Fruit fly (Drosophila melanogaster) whole organism, embryonic: ENCODE measurements around the gene cdi.

Experiments used
- Asciz ChIP-seq: fragments of 200-800 bp; sonication (Bioruptor generic); optimal IDR thresholded peaks from 2 replicates; lab custom pipeline; 2017; ENCODE audit warnings: missing biosample characterization, mild to moderate bottlenecking, missing genetic modification characterization, missing genetic modification reagents
- Atf6 ChIP-seq: fragments of 200-800 bp; sonication (Bioruptor generic); IDR thresholded peaks from 2 replicates; pipeline ENCODE4 v1.3.6; 2022; ENCODE audit warnings: missing biosample characterization, missing genetic modification characterization
- Awh ChIP-seq: fragments of 200-800 bp; sonication (Bioruptor generic); IDR thresholded peaks from 2 replicates; pipeline ENCODE4, ENCODE4 v1.3.6; 2022; ENCODE audit warnings: missing biosample characterization, missing genetic modification characterization
- Blimp-1 ChIP-seq: fragments of 200-800 bp; sonication (Bioruptor generic); optimal IDR thresholded peaks from 3 replicates; lab custom pipeline; 2018; ENCODE audit warnings: missing biosample characterization, missing genetic modification characterization, mild to moderate bottlenecking, moderate library complexity, missing genetic modification reagents
- Bteb2 ChIP-seq: fragments of 200-800 bp; sonication (Bioruptor generic); optimal IDR thresholded peaks from 2 replicates; lab custom pipeline; 2016; ENCODE audit warnings: missing biosample characterization, missing genetic modification characterization
- CG10209 ChIP-seq: fragments of 200-800 bp; sonication (Bioruptor generic); optimal IDR thresholded peaks from 3 replicates; lab custom pipeline; 2017; ENCODE audit warnings: missing biosample characterization, mild to moderate bottlenecking, missing genetic modification characterization, missing genetic modification reagents
- CG11398 ChIP-seq: fragments of 200-800 bp; sonication (Bioruptor generic); optimal IDR thresholded peaks from 2 replicates; lab custom pipeline; 2016; ENCODE audit warnings: missing biosample characterization, missing genetic modification characterization
- CG12219 ChIP-seq: fragments of 200-800 bp; sonication (Bioruptor generic); optimal IDR thresholded peaks from 3 replicates; lab custom pipeline; 2018; ENCODE audit warnings: missing biosample characterization, mild to moderate bottlenecking, missing genetic modification characterization
- CG14965 ChIP-seq: fragments of 200-800 bp; sonication (Bioruptor generic); optimal IDR thresholded peaks from 2 replicates; lab custom pipeline; 2016; ENCODE audit warnings: missing biosample characterization, missing genetic modification characterization, borderline replicate concordance
- CG17361 ChIP-seq: fragments of 200-800 bp; sonication (Bioruptor generic); IDR thresholded peaks from 3 replicates; pipeline ENCODE4 v1.3.6; 2022; ENCODE audit warnings: missing biosample characterization, missing genetic modification characterization
- CG31224 ChIP-seq: fragments of 200-800 bp; sonication (Bioruptor generic); IDR thresholded peaks from 2 replicates; pipeline ENCODE4 v1.3.6; 2022; ENCODE audit warnings: missing biosample characterization, missing genetic modification characterization
- CG3163 ChIP-seq: fragments of 200-800 bp; sonication (Bioruptor generic); optimal IDR thresholded peaks from 3 replicates; lab custom pipeline; 2016; ENCODE audit warnings: missing biosample characterization, missing genetic modification characterization
- CG3847 ChIP-seq: fragments of 200-800 bp; sonication (Bioruptor generic); IDR thresholded peaks from 2 replicates; pipeline ENCODE4 v1.3.6; 2022; ENCODE audit warnings: missing biosample characterization, missing genetic modification characterization
- CG4282 ChIP-seq: fragments of 200-800 bp; sonication (Bioruptor generic); optimal IDR thresholded peaks from 2 replicates; lab custom pipeline; 2016; ENCODE audit warnings: missing biosample characterization, missing genetic modification characterization
- CG7271 ChIP-seq: fragments of 200-800 bp; sonication (Bioruptor generic); optimal IDR thresholded peaks from 2 replicates; lab custom pipeline; 2018; ENCODE audit warnings: missing biosample characterization, mild to moderate bottlenecking, missing genetic modification characterization, moderate library complexity
- CG7357 ChIP-seq: fragments of 200-800 bp; sonication (Bioruptor generic); IDR thresholded peaks from 3 replicates; pipeline ENCODE4 v1.3.6; 2022; ENCODE audit warnings: missing biosample characterization, missing genetic modification characterization
- CG7556 ChIP-seq: fragments of 200-800 bp; sonication (Bioruptor generic); optimal IDR thresholded peaks from 2 replicates; lab custom pipeline; 2017; ENCODE audit warnings: missing biosample characterization, mild to moderate bottlenecking, missing genetic modification characterization
- CG7745 ChIP-seq: fragments of 200-800 bp; sonication (Bioruptor generic); optimal IDR thresholded peaks from 2 replicates; lab custom pipeline; 2018; ENCODE audit warnings: missing biosample characterization, mild to moderate bottlenecking, missing genetic modification characterization, moderate library complexity
- CHES-1-like ChIP-seq: fragments of 200-800 bp; sonication (Bioruptor generic); optimal IDR thresholded peaks from 2 replicates; lab custom pipeline; 2016; ENCODE audit warnings: missing biosample characterization, missing genetic modification characterization
- Chrac-16 ChIP-seq: fragments of 200-800 bp; sonication (Bioruptor generic); optimal IDR thresholded peaks from 3 replicates; lab custom pipeline; 2016; ENCODE audit warnings: missing biosample characterization, missing genetic modification characterization
- D19A ChIP-seq: fragments of 200-800 bp; optimal IDR thresholded peaks from 3 replicates; lab custom pipeline; 2019; ENCODE audit warnings: missing biosample characterization, mild to moderate bottlenecking, missing genetic modification characterization, moderate library complexity
- Hmx ChIP-seq: fragments of 200-800 bp; sonication (Bioruptor generic); optimal IDR thresholded peaks from 2 replicates; lab custom pipeline; 2016; ENCODE audit warnings: missing biosample characterization, missing genetic modification characterization
- Hr39 ChIP-seq: fragments of >200 bp; optimal IDR thresholded peaks from 2 replicates; lab custom pipeline; 2017
- Jarid2 ChIP-seq: fragments of 200-800 bp; sonication (Bioruptor generic); optimal IDR thresholded peaks from 3 replicates; lab custom pipeline; 2017; ENCODE audit warnings: mild to moderate bottlenecking, missing biosample characterization, missing genetic modification reagents, missing genetic modification characterization
- Meics ChIP-seq: fragments of 200-800 bp; sonication (Bioruptor generic); optimal IDR thresholded peaks from 2 replicates; lab custom pipeline; 2017; ENCODE audit warnings: missing biosample characterization, mild to moderate bottlenecking, missing genetic modification characterization
- NC2α ChIP-seq: fragments of 200-800 bp; sonication (Bioruptor generic); optimal IDR thresholded peaks from 2 replicates; lab custom pipeline; 2016; ENCODE audit warnings: missing biosample characterization, missing genetic modification characterization
- Neu2 ChIP-seq: fragments of 200-800 bp; sonication (Bioruptor generic); optimal IDR thresholded peaks from 3 replicates; lab custom pipeline; 2016; ENCODE audit warnings: missing biosample characterization, missing genetic modification characterization, borderline replicate concordance
- Oli ChIP-seq: fragments of 200-800 bp; sonication (Bioruptor generic); optimal IDR thresholded peaks from 2 replicates; lab custom pipeline; 2018; ENCODE audit warnings: missing biosample characterization, mild to moderate bottlenecking, missing genetic modification characterization, moderate library complexity
- Poxn ChIP-seq: fragments of 200-800 bp; sonication (Bioruptor generic); IDR thresholded peaks from 2 replicates; pipeline ENCODE4 v1.3.6; 2022; ENCODE audit warnings: missing biosample characterization, missing genetic modification characterization
- Ravus ChIP-seq: fragments of 200-800 bp; sonication (Bioruptor generic); IDR thresholded peaks from 2 replicates; pipeline ENCODE4 v1.3.6; 2022; ENCODE audit warnings: missing biosample characterization, missing genetic modification characterization
- Rfx ChIP-seq: fragments of 200-800 bp; sonication (Bioruptor generic); IDR thresholded peaks from 2 replicates; pipeline ENCODE4 v1.3.6; 2022; ENCODE audit warnings: missing biosample characterization, missing genetic modification characterization
- Rx ChIP-seq: fragments of 200-800 bp; sonication (Bioruptor generic); IDR thresholded peaks from 2 replicates; pipeline ENCODE4 v1.3.6; 2022; ENCODE audit warnings: missing biosample characterization, missing genetic modification characterization
- Sry-β ChIP-seq: fragments of 200-800 bp; sonication (Bioruptor generic); optimal IDR thresholded peaks from 2 replicates; lab custom pipeline; 2018; ENCODE audit warnings: missing biosample characterization, mild to moderate bottlenecking, missing genetic modification characterization, moderate library complexity
- Ssrp ChIP-seq: fragments of 200-800 bp; sonication (Bioruptor generic); optimal IDR thresholded peaks from 2 replicates; lab custom pipeline; 2018; ENCODE audit warnings: missing biosample characterization, mild to moderate bottlenecking, missing genetic modification characterization, moderate library complexity
- bab2 ChIP-seq: fragments of 200-800 bp; sonication (Bioruptor generic); optimal IDR thresholded peaks from 2 replicates; lab custom pipeline; 2016; ENCODE audit warnings: missing biosample characterization, missing genetic modification characterization
- cas ChIP-seq: fragments of 200-800 bp; sonication (Bioruptor generic); IDR thresholded peaks from 2 replicates; pipeline ENCODE4 v1.3.6; 2022; ENCODE audit warnings: missing biosample characterization, missing genetic modification characterization
- cato ChIP-seq: fragments of 200-800 bp; sonication (Bioruptor generic); optimal IDR thresholded peaks from 2 replicates; lab custom pipeline; 2016; ENCODE audit warnings: missing biosample characterization, missing genetic modification characterization, borderline replicate concordance
- caup ChIP-seq: fragments of 200-800 bp; sonication (Bioruptor generic); optimal IDR thresholded peaks from 3 replicates; lab custom pipeline; 2017; ENCODE audit warnings: missing biosample characterization, mild to moderate bottlenecking, missing genetic modification characterization, moderate library complexity; ENCODE audit not compliant: severe bottlenecking
- fru ChIP-seq: fragments of >200 bp; optimal IDR thresholded peaks from 2 replicates; lab custom pipeline; 2017
- ftz-f1 ChIP-seq: fragments of 200-800 bp; sonication (Bioruptor generic); optimal IDR thresholded peaks from 2 replicates; lab custom pipeline; 2016; ENCODE audit warnings: missing biosample characterization, missing genetic modification characterization
- fu2 ChIP-seq: fragments of 200-800 bp; sonication (Bioruptor generic); optimal IDR thresholded peaks from 2 replicates; lab custom pipeline; 2016; ENCODE audit warnings: missing biosample characterization, missing genetic modification characterization
- gt ChIP-seq: fragments of 200-800 bp; sonication (Bioruptor generic); IDR thresholded peaks from 2 replicates; pipeline ENCODE4 v1.3.6; 2022; ENCODE audit warnings: missing biosample characterization, missing genetic modification characterization
- hbn ChIP-seq: fragments of 200-800 bp; sonication (Bioruptor generic); IDR thresholded peaks from 2 replicates; pipeline ENCODE4 v1.3.6; 2022; ENCODE audit warnings: missing biosample characterization, missing genetic modification characterization; ENCODE audit not compliant: partially characterized antibody
- nerfin-1 ChIP-seq: fragments of 200-800 bp; sonication (Bioruptor generic); optimal IDR thresholded peaks from 3 replicates; lab custom pipeline; 2019; ENCODE audit warnings: missing biosample characterization, mild to moderate bottlenecking, missing genetic modification characterization, moderate library complexity
- otp ChIP-seq: fragments of 200-800 bp; sonication (Bioruptor generic); IDR thresholded peaks from 3 replicates; pipeline ENCODE4, ENCODE4 v1.3.6; 2022; ENCODE audit warnings: missing biosample characterization, missing genetic modification characterization
- pnt ChIP-seq: fragments of 200-800 bp; sonication (Bioruptor generic); optimal IDR thresholded peaks from 3 replicates; lab custom pipeline; 2016; ENCODE audit warnings: missing biosample characterization, missing genetic modification characterization
- pum ChIP-seq: fragments of 200-800 bp; sonication (Bioruptor generic); optimal IDR thresholded peaks from 2 replicates; lab custom pipeline; 2016; ENCODE audit warnings: missing biosample characterization, missing genetic modification characterization
- seq ChIP-seq: fragments of 200-800 bp; sonication (Bioruptor generic); IDR thresholded peaks from 2 replicates; pipeline ENCODE4 v1.3.6; 2022; ENCODE audit warnings: missing biosample characterization, missing genetic modification characterization
- twi ChIP-seq: fragments of 200-800 bp; optimal IDR thresholded peaks from 2 replicates; lab custom pipeline; 2019; ENCODE audit warnings: missing biosample characterization, mild to moderate bottlenecking, missing genetic modification characterization, moderate library complexity
- tx ChIP-seq: fragments of 200-800 bp; sonication (Bioruptor generic); optimal IDR thresholded peaks from 2 replicates; lab custom pipeline; 2016; ENCODE audit warnings: missing biosample characterization, missing genetic modification characterization

The cdi gene

dm6 chr3R:18995556-18996272 is 98.4 kb downstream of the cdi start (continued):
- TF ChIP-seq ftz-f1 (GFP tag; lab: Kevin White, UChicago) (no peak), Chrac-16 (GFP tag; lab: Kevin White, UChicago) (peak; percentile 70), CG14965 (GFP tag; lab: Kevin White, UChicago) (no peak), Oli (tag; lab: Kevin White, UChicago) (peak; percentile 87), twi (tag; lab: Kevin White, UChicago) (peak; percentile 73), D19A (tag; lab: Kevin White, UChicago) (peak; percentile 77), pnt (GFP tag; lab: Kevin White, UChicago) (no peak), hbn (GFP tag; lab: Robert Waterston, UW) (no peak), cato (GFP tag; lab: Kevin White, UChicago) (no peak), CG17361 (GFP tag; lab: Robert Waterston, UW) (peak; percentile 80), CG7556 (peak; percentile 69), nerfin-1 (peak; percentile 80), Sry-β (GFP tag; lab: Kevin White, UChicago) (peak; percentile 12), caup (GFP tag; lab: Kevin White, UChicago) (peak; percentile 22), Blimp-1 (GFP tag; lab: Kevin White, UChicago) (peak; percentile 88), CG7357 (GFP tag; lab: Robert Waterston, UW) (peak; percentile 44; the same call in 1 of the 3 replicates), Ssrp (tag; lab: Kevin White, UChicago) (peak; percentile 82), CG7271 (peak; percentile 12), Ravus (GFP tag; lab: Robert Waterston, UW) (peak; percentile 49), NC2α (GFP tag; lab: Kevin White, UChicago) (no peak), pum (peak; percentile 75), CG3847 (0 out of 2 replicates have a peak, but pooled peaks have one; percentile 22), fru (lab: Kevin White, UChicago) (no peak), Rx (GFP tag; lab: Robert Waterston, UW) (peak; percentile 77), CG4282 (GFP tag; lab: Kevin White, UChicago) (peak; percentile 34), tx (GFP tag; lab: Kevin White, UChicago) (no peak), CG10209 (GFP tag; lab: Kevin White, UChicago) (peak; percentile 71), CG11398 (peak; percentile 39), Asciz (GFP tag; lab: Kevin White, UChicago) (peak; percentile 89), Hr39 (lab: Kevin White, UChicago) (no peak), Awh (GFP tag; lab: Robert Waterston, UW) (peak; percentile 68), CG31224 (GFP tag; lab: Robert Waterston, UW) (peak; percentile 34; the same call in 1 of the 2 replicates), Neu2 (GFP tag; lab: Kevin White, UChicago) (no peak), cas (GFP tag; lab: Robert Waterston, UW) (no peak), fu2 (GFP tag; lab: Kevin White, UChicago) (no peak), otp (GFP tag; lab: Robert Waterston, UW) (peak; percentile 85), Jarid2 (GFP tag; lab: Kevin White, UChicago) (peak; percentile 23), Hmx (GFP tag; lab: Kevin White, UChicago) (no peak), CG7745 (no peak), CG3163 (GFP tag; lab: Kevin White, UChicago) (no peak), Bteb2 (GFP tag; lab: Kevin White, UChicago) (peak; percentile 23), Atf6 (GFP tag; lab: Robert Waterston, UW) (peak; percentile 54; the same call in 1 of the 2 replicates), gt (peak; percentile 22; the same call in 1 of the 2 replicates), CG12219 (peak; percentile 69), Rfx (GFP tag; lab: Robert Waterston, UW) (peak; percentile 35; the same call in 1 of the 2 replicates), Meics (GFP tag; lab: Kevin White, UChicago) (peak; percentile 2), CHES-1-like (GFP tag; lab: Kevin White, UChicago) (no peak), Poxn (GFP tag; lab: Robert Waterston, UW) (no peak), bab2 (peak; percentile 68), seq (peak; percentile 55; the same call in 1 of the 2 replicates)
